Fruit fly (Drosophila melanogaster): ENCODE data around the gene CG15443.
A peak's percentile ranks its signal among the peaks of the same experiment; 100 is the strongest.

Gene CG15443

DNA sequence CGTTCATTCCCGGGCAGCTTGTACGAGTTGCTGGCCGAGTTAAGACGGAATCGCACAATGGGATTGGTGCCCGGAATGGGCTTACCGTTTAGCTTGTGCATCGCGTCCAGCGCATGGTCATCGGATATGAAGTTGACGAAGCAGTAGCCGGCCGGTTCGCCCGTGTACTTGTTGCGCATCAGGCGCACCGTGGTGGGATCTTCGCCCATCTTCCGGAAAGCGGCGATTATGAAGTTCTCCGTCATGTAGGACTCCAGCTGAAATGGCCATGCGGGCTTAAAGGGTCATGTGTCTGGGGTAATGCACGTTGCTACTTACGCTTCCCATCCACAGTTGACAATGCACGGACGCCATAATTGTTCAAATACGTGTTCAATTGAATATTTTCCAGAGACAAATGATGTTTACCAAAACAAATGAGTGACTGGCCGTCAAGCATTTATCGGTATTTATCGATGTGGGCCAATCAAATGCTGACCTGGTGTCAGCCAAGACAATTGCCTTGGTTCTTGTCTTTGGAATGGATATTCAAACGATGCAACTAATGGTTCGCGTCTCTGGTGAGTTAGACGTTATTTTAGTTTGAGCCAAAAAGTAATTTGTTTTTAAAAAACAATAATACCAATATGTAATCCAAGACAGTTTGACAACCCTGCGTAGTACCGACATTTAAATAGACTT is 9.1 kb downstream of the CG15443 start, which contains the start of the genes Secp43 and ND-B8 (continued):
- TF ChIP-seq Sry-β (GFP tag; optimal IDR thresholded peaks at IDR 0.05) (no peak), CG17912 (GFP tag; optimal IDR thresholded peaks at IDR 0.05) (peak; percentile 11), CG33213 (GFP tag; optimal IDR thresholded peaks at IDR 0.05) (peak; percentile 39), YL-1 (GFP tag; optimal IDR thresholded peaks at IDR 0.05) (peak; percentile 41), CG34376 (GFP tag; optimal IDR thresholded peaks at IDR 0.05) (peak; percentile 82), gro (GFP tag; optimal IDR thresholded peaks at IDR 0.05) (peak; percentile 45), trem (tag; optimal IDR thresholded peaks at IDR 0.05) (peak; percentile 75), pita (GFP tag; optimal IDR thresholded peaks at IDR 0.05) (peak; percentile 90), Fer3 (tag; optimal IDR thresholded peaks at IDR 0.05) (no peak), CG1233 (GFP tag; optimal IDR thresholded peaks at IDR 0.05) (no peak), sob (GFP tag; IDR thresholded peaks at IDR 0.05) (peak; percentile 37; the same call in 1 of the 2 replicates), NfI (GFP tag; optimal IDR thresholded peaks at IDR 0.05) (peak; percentile 9), CG3847 (GFP tag; IDR thresholded peaks at IDR 0.05) (peak; percentile 33; the same call in 1 of the 2 replicates), jumu (GFP tag; optimal IDR thresholded peaks at IDR 0.05) (no peak), hbn (GFP tag; IDR thresholded peaks at IDR 0.05; ENCODE audit: partially characterized antibody) (peak; percentile 57), CG17829 (tag; optimal IDR thresholded peaks at IDR 0.05) (peak; percentile 15), CG12659 (GFP tag; optimal IDR thresholded peaks at IDR 0.05) (peak; percentile 69), Vsx1 (GFP tag; optimal IDR thresholded peaks at IDR 0.05) (peak; percentile 11), rib (GFP tag; IDR thresholded peaks at IDR 0.05) (no peak), ato (GFP tag; IDR thresholded peaks at IDR 0.05; ENCODE audit: partially characterized antibody) (peak; percentile 77), E2f2 (GFP tag; IDR thresholded peaks at IDR 0.05) (peak; percentile 68), CG34224 (GFP tag; IDR thresholded peaks at IDR 0.05; ENCODE audit: partially characterized antibody) (peak; percentile 62), sd (tag; optimal IDR thresholded peaks at IDR 0.05) (peak; percentile 44), Ets65A (GFP tag) (peak; percentile 31), Sry-δ (GFP tag; optimal IDR thresholded peaks at IDR 0.05) (peak; percentile 82), CG4617 (GFP tag; optimal IDR thresholded peaks at IDR 0.05; ENCODE audit: borderline replicate concordance) (peak; percentile 64), CG11560 (tag; IDR thresholded peaks at IDR 0.05) (peak; percentile 90), insv (GFP tag; optimal IDR thresholded peaks at IDR 0.05) (peak in 1 of 2 experiments; percentile 18), B-H2 (GFP tag; optimal IDR thresholded peaks at IDR 0.05) (peak; percentile 74), unc-4 (GFP tag; IDR thresholded peaks at IDR 0.05; ENCODE audit: partially characterized antibody) (peak; percentile 78), wor (GFP tag; IDR thresholded peaks at IDR 0.05) (no peak), cwo (GFP tag; optimal IDR thresholded peaks at IDR 0.05) (no peak), CG9797 (GFP tag; optimal IDR thresholded peaks at IDR 0.05) (peak; percentile 41), jing (GFP tag; optimal IDR thresholded peaks at IDR 0.05) (no peak), bbx (GFP tag; IDR thresholded peaks at IDR 0.05; ENCODE audit: partially characterized antibody) (peak; percentile 81), tna (GFP tag; IDR thresholded peaks at IDR 0.05; ENCODE audit: partially characterized antibody) (peak; percentile 74; the same call in 1 of the 2 replicates), gfzf (GFP tag; optimal IDR thresholded peaks at IDR 0.05) (peak; percentile 72), NK7.1 (GFP tag; optimal IDR thresholded peaks at IDR 0.05) (no peak), CG12391 (tag; optimal IDR thresholded peaks at IDR 0.05) (peak; percentile 24), Lhr (GFP tag; optimal IDR thresholded peaks at IDR 0.05) (peak; percentile 70), crol (GFP tag; IDR thresholded peaks at IDR 0.05) (no peak), Sin3A (optimal IDR thresholded peaks at IDR 0.05) (peak; percentile 64), CG2712 (tag; optimal IDR thresholded peaks at IDR 0.05) (peak; percentile 41), lilli (GFP tag; optimal IDR thresholded peaks at IDR 0.05) (no peak), Rfx (GFP tag; IDR thresholded peaks at IDR 0.05) (peak; percentile 42; the same call in 1 of the 2 replicates), Dek (tag; optimal IDR thresholded peaks at IDR 0.05) (peak; percentile 27), CG13287 (GFP tag; IDR thresholded peaks at IDR 0.05; ENCODE audit: partially characterized antibody) (peak; percentile 82), CG9932 (GFP tag; IDR thresholded peaks at IDR 0.05) (peak; percentile 47; the same call in 1 of the 2 replicates), Dip3 (GFP tag; optimal IDR thresholded peaks at IDR 0.05) (no peak)

All from whole organism, embryonic.